Worm (Caenorhabditis elegans) whole organism, late embryonic: ENCODE measurements around the gene col-129.

Experiments
- ama-1 ChIP-seq: fragments of 150-350 bp; optimal IDR thresholded peaks from 2 replicates; lab custom pipeline; 2014
- ceh-9 ChIP-seq: sonication (generic microtip); optimal IDR thresholded peaks from 2 replicates; lab custom pipeline; 2016; ENCODE audit warnings: mild to moderate bottlenecking, missing genetic modification characterization, inconsistent platforms, missing compliant biosample characterization
- dve-1 ChIP-seq: sonication (generic microtip); optimal IDR thresholded peaks from 2 replicates; lab custom pipeline; 2017; ENCODE audit warnings: antibody characterized with exemption, mild to moderate bottlenecking, missing genetic modification characterization, missing compliant biosample characterization
- fkh-10 ChIP-seq: fragments of 150-350 bp; optimal IDR thresholded peaks from 2 replicates; lab custom pipeline; 2014; ENCODE audit warnings: missing biosample characterization, missing genetic modification reagents, missing genetic modification characterization
- pha-4 ChIP-seq: fragments of 150-350 bp; optimal IDR thresholded peaks from 2 replicates; lab custom pipeline; 2018; ENCODE audit warnings: missing biosample characterization, missing genetic modification reagents, missing genetic modification characterization
- ref-2 ChIP-seq: sonication (generic microtip); optimal IDR thresholded peaks from 2 replicates; lab custom pipeline; 2016; ENCODE audit warnings: missing genetic modification characterization, missing compliant biosample characterization
- tbx-2 ChIP-seq: sonication (generic microtip); optimal IDR thresholded peaks from 2 replicates; lab custom pipeline; 2016; ENCODE audit warnings: missing genetic modification characterization, missing compliant biosample characterization
- unc-42 ChIP-seq: sonication (generic microtip); optimal IDR thresholded peaks from 2 replicates; lab custom pipeline; 2016; ENCODE audit warnings: missing genotype, missing genetic modification characterization, missing compliant biosample characterization
- zip-5 ChIP-seq: sonication (generic microtip); optimal IDR thresholded peaks from 2 replicates; lab custom pipeline; 2016; ENCODE audit warnings: missing genetic modification characterization, missing compliant biosample characterization

DNA sequence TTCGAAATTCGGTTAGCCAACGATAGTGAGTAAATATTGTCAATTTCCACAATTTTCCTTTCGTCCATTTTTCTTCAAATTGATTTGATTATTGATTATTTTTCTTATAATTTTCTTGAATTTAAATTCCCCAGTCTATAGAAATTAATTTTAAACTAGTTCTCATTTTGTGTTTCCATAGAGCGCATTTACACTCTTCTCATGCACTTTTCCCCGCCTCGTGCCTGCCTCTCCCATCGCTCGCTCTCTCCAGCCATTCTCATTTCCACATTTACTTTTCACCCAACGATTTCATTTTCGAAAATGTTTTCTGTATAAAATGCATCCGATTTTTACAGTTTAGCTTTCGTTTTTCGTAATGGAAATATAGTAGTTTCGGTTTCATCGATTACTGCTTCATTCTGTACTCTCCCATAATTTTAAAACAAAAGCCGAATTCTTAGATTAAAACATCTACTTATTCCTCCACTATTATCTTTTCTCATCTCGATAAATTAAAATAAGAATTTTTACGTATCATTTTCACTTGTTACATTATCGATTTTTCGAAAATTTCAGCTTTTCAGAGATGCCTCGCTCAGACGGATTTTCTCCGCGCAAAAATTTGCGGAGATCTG is 31.2 kb downstream of the col-129 start, which contains the start of gene lex-1:
- TF ChIP-seq ref-2 (tag; lab: Kevin White, UChicago) (no peak), ceh-9 (tag; lab: Kevin White, UChicago) (no peak), tbx-2 (no peak), dve-1 (no peak), pha-4 (tag; lab: Kevin White, UChicago) (no peak), fkh-10 (GFP tag; lab: Kevin White, UChicago) (no peak), unc-42 (tag; lab: Kevin White, UChicago) (peak; percentile 27), ama-1 (lab: Kevin White, UChicago) (no peak), zip-5 (tag; lab: Kevin White, UChicago) (no peak)
